Fruit fly (Drosophila melanogaster) whole organism, embryonic: ENCODE results near the gene Npc2f.
A peak's percentile ranks its signal among the peaks of the same experiment; 100 is the strongest.

ENCODE experiments used
- Atf-2 ChIP-seq: fragments of 200-800 bp; sonication (Bioruptor generic); optimal IDR thresholded peaks from 2 replicates; lab custom pipeline; 2016; ENCODE audit warnings: missing biosample characterization, missing genetic modification characterization
- B-H2 ChIP-seq: fragments of 200-800 bp; sonication (Bioruptor generic); optimal IDR thresholded peaks from 2 replicates; lab custom pipeline; 2018; ENCODE audit warnings: missing biosample characterization, mild to moderate bottlenecking, missing genetic modification characterization
- Blimp-1 ChIP-seq: fragments of 200-800 bp; sonication (Bioruptor generic); optimal IDR thresholded peaks from 3 replicates; lab custom pipeline; 2018; ENCODE audit warnings: missing biosample characterization, missing genetic modification characterization, mild to moderate bottlenecking, moderate library complexity, missing genetic modification reagents
- CG11247 ChIP-seq: fragments of 200-800 bp; sonication (Bioruptor generic); IDR thresholded peaks from 2 replicates; pipeline ENCODE4 v1.3.6; 2022; ENCODE audit warnings: missing biosample characterization, missing genetic modification characterization
- CG11504 ChIP-seq: fragments of 200-800 bp; sonication (Bioruptor generic); optimal IDR thresholded peaks from 3 replicates; lab custom pipeline; 2019; ENCODE audit warnings: missing biosample characterization, mild to moderate bottlenecking, missing genetic modification characterization, moderate library complexity
- CG1233 ChIP-seq: fragments of 200-800 bp; sonication (Bioruptor generic); optimal IDR thresholded peaks from 4 replicates; lab custom pipeline; 2018; ENCODE audit warnings: missing biosample characterization, mild to moderate bottlenecking, missing genetic modification characterization
- CG12769 ChIP-seq: fragments of 200-800 bp; sonication (Bioruptor generic); optimal IDR thresholded peaks from 2 replicates; lab custom pipeline; 2019; ENCODE audit warnings: missing biosample characterization, mild to moderate bottlenecking, missing genetic modification characterization, moderate library complexity
- CG13424 ChIP-seq: fragments of 200-800 bp; sonication (Bioruptor generic); optimal IDR thresholded peaks from 2 replicates; lab custom pipeline; 2019; ENCODE audit warnings: missing biosample characterization, mild to moderate bottlenecking, missing genetic modification characterization, moderate library complexity
- CG13775 ChIP-seq: fragments of 200-800 bp; sonication (Bioruptor generic); optimal IDR thresholded peaks from 3 replicates; lab custom pipeline; 2017; ENCODE audit warnings: missing biosample characterization, mild to moderate bottlenecking, missing genetic modification characterization
- CG14441 ChIP-seq: fragments of 200-800 bp; sonication (Bioruptor generic); IDR thresholded peaks from 2 replicates; pipeline ENCODE4 v1.3.6; 2022; ENCODE audit warnings: missing biosample characterization, missing genetic modification characterization
- CG15514 ChIP-seq: fragments of 200-800 bp; sonication (Bioruptor generic); optimal IDR thresholded peaks from 3 replicates; lab custom pipeline; 2017; ENCODE audit warnings: missing biosample characterization, missing genetic modification characterization, mild to moderate bottlenecking, moderate library complexity, missing genetic modification reagents
- CG15696 ChIP-seq: fragments of 200-800 bp; sonication (Bioruptor generic); optimal IDR thresholded peaks from 2 replicates; lab custom pipeline; 2019; ENCODE audit warnings: missing biosample characterization, mild to moderate bottlenecking, missing genetic modification characterization, moderate library complexity
- CG17359 ChIP-seq: fragments of 200-800 bp; sonication (Bioruptor generic); optimal IDR thresholded peaks from 3 replicates; lab custom pipeline; 2018; ENCODE audit warnings: missing biosample characterization, mild to moderate bottlenecking, missing genetic modification characterization, moderate library complexity
- CG17361 ChIP-seq: fragments of 200-800 bp; sonication (Bioruptor generic); IDR thresholded peaks from 3 replicates; pipeline ENCODE4 v1.3.6; 2022; ENCODE audit warnings: missing biosample characterization, missing genetic modification characterization
- CG2129 ChIP-seq: fragments of 200-800 bp; sonication (Bioruptor generic); IDR thresholded peaks from 2 replicates; pipeline ENCODE4 v1.3.6; 2022; ENCODE audit warnings: missing biosample characterization, missing genetic modification characterization; ENCODE audit not compliant: partially characterized antibody
- CG30403 ChIP-seq: fragments of 200-800 bp; sonication (Bioruptor generic); optimal IDR thresholded peaks from 3 replicates; lab custom pipeline; 2016; ENCODE audit warnings: missing biosample characterization, missing genetic modification characterization
- CG31224 ChIP-seq: fragments of 200-800 bp; sonication (Bioruptor generic); IDR thresholded peaks from 2 replicates; pipeline ENCODE4 v1.3.6; 2022; ENCODE audit warnings: missing biosample characterization, missing genetic modification characterization
- CG31441 ChIP-seq: fragments of 200-800 bp; sonication (Bioruptor generic); IDR thresholded peaks from 2 replicates; pipeline ENCODE4 v1.3.6; 2022; ENCODE audit warnings: missing biosample characterization, missing genetic modification characterization
- CG3163 ChIP-seq: fragments of 200-800 bp; sonication (Bioruptor generic); optimal IDR thresholded peaks from 3 replicates; lab custom pipeline; 2016; ENCODE audit warnings: missing biosample characterization, missing genetic modification characterization
- CG33213 ChIP-seq: fragments of 200-800 bp; sonication (Bioruptor generic); optimal IDR thresholded peaks from 3 replicates; lab custom pipeline; 2016; ENCODE audit warnings: missing biosample characterization, missing genetic modification characterization
- CG3407 ChIP-seq: fragments of 200-800 bp; sonication (Bioruptor generic); optimal IDR thresholded peaks from 2 replicates; lab custom pipeline; 2018; ENCODE audit warnings: missing biosample characterization, mild to moderate bottlenecking, missing genetic modification characterization
- CG4854 ChIP-seq: fragments of 200-800 bp; sonication (Bioruptor generic); optimal IDR thresholded peaks from 2 replicates; lab custom pipeline; 2016; ENCODE audit warnings: missing biosample characterization, missing genetic modification characterization, inconsistent platforms
- CG7963 ChIP-seq: fragments of 200-800 bp; sonication (Bioruptor generic); IDR thresholded peaks from 3 replicates; pipeline ENCODE4 v1.3.6; 2022; ENCODE audit warnings: missing biosample characterization, missing genetic modification characterization; ENCODE audit not compliant: partially characterized antibody
- CG8290 ChIP-seq, 3 experiments: fragments of 200-800 bp; sonication (Bioruptor generic); optimal IDR thresholded peaks; 2 replicates each; lab custom pipeline; 2016 to 2019; ENCODE audit warnings: missing biosample characterization in 3 of 3, missing genetic modification characterization in 3 of 3, mild to moderate bottlenecking in 2 of 3, moderate library complexity in 1 of 3
- CG8478 ChIP-seq: fragments of >200 bp; optimal IDR thresholded peaks from 2 replicates; lab custom pipeline; 2018
- CrebB ChIP-seq: fragments of 200-800 bp; sonication (Bioruptor generic); optimal IDR thresholded peaks from 3 replicates; lab custom pipeline; 2018; ENCODE audit warnings: missing biosample characterization, mild to moderate bottlenecking, missing genetic modification characterization
- D ChIP-seq, 2 experiments: fragments of 200-800 bp in 1 of 2; fragments of >200 bp in 1 of 2; sonication (Bioruptor generic) in 1 of 2; optimal IDR thresholded peaks; 2 replicates in 1 of 2; 3 replicates in 1 of 2; lab custom pipeline; 2017; ENCODE audit warnings: mild to moderate bottlenecking in 1 of 2, missing biosample characterization in 1 of 2, missing genetic modification characterization in 1 of 2, missing genetic modification reagents in 1 of 2
- Drgx ChIP-seq: fragments of 200-800 bp; sonication (Bioruptor generic); IDR thresholded peaks from 2 replicates; pipeline ENCODE4 v1.3.6; 2022; ENCODE audit warnings: missing biosample characterization, missing genetic modification characterization
- H2.0 ChIP-seq: fragments of 200-800 bp; sonication (Bioruptor generic); IDR thresholded peaks from 2 replicates; pipeline ENCODE4 v1.3.6; 2022; ENCODE audit warnings: missing biosample characterization, missing genetic modification characterization
- HHEX ChIP-seq: fragments of 200-800 bp; sonication (Bioruptor generic); optimal IDR thresholded peaks from 3 replicates; lab custom pipeline; 2017; ENCODE audit warnings: missing biosample characterization, mild to moderate bottlenecking, missing genetic modification characterization, missing genetic modification reagents
- HLHmδ ChIP-seq: fragments of 200-800 bp; sonication (Bioruptor generic); optimal IDR thresholded peaks from 2 replicates; lab custom pipeline; 2018; ENCODE audit warnings: missing biosample characterization, mild to moderate bottlenecking, missing genetic modification characterization, moderate library complexity
- HmgZ ChIP-seq: fragments of 200-800 bp; sonication (Bioruptor generic); optimal IDR thresholded peaks from 2 replicates; lab custom pipeline; 2018; ENCODE audit warnings: missing biosample characterization, mild to moderate bottlenecking, missing genetic modification characterization
- Hr39 ChIP-seq: fragments of >200 bp; optimal IDR thresholded peaks from 2 replicates; lab custom pipeline; 2017
- Lpt ChIP-seq: fragments of >200 bp; optimal IDR thresholded peaks from 2 replicates; lab custom pipeline; 2018; ENCODE audit warnings: missing biosample characterization, missing genetic modification characterization
- Med ChIP-seq: fragments of 200-800 bp; sonication (Bioruptor generic); peaks from one replicate; lab custom pipeline; 2016; ENCODE audit warnings: missing biosample characterization, missing genetic modification characterization, mild to moderate bottlenecking, inconsistent platforms, moderate library complexity
- Nf-YB ChIP-seq: fragments of 200-800 bp; sonication (Bioruptor generic); optimal IDR thresholded peaks from 3 replicates; lab custom pipeline; 2019; ENCODE audit warnings: missing biosample characterization, mild to moderate bottlenecking, missing genetic modification characterization, moderate library complexity
- NfI ChIP-seq: fragments of 200-800 bp; sonication (Bioruptor generic); optimal IDR thresholded peaks from 3 replicates; lab custom pipeline; 2018; ENCODE audit warnings: missing biosample characterization, mild to moderate bottlenecking, missing genetic modification characterization, moderate library complexity
- Side ChIP-seq: fragments of 200-800 bp; sonication (Bioruptor generic); optimal IDR thresholded peaks from 2 replicates; lab custom pipeline; 2016; ENCODE audit warnings: missing biosample characterization, missing genetic modification characterization
- ase ChIP-seq: fragments of 200-800 bp; sonication (Bioruptor generic); IDR thresholded peaks from 3 replicates; pipeline ENCODE4 v1.3.6; 2022; ENCODE audit warnings: missing biosample characterization, missing genetic modification characterization
- bcd ChIP-seq: fragments of 200-800 bp; sonication (Bioruptor generic); optimal IDR thresholded peaks from 2 replicates; lab custom pipeline; 2017; ENCODE audit warnings: missing biosample characterization, mild to moderate bottlenecking, missing genetic modification characterization
- bsh ChIP-seq, 2 experiments: fragments of 200-800 bp; sonication (Bioruptor generic); optimal IDR thresholded peaks; 2 replicates each; lab custom pipeline; 2017 to 2018; ENCODE audit warnings: mild to moderate bottlenecking in 2 of 2, missing biosample characterization in 2 of 2, missing genetic modification characterization in 2 of 2, moderate library complexity in 1 of 2
- cas ChIP-seq: fragments of 200-800 bp; sonication (Bioruptor generic); IDR thresholded peaks from 2 replicates; pipeline ENCODE4 v1.3.6; 2022; ENCODE audit warnings: missing biosample characterization, missing genetic modification characterization
- ham ChIP-seq: fragments of 200-800 bp; sonication (Bioruptor generic); IDR thresholded peaks from 2 replicates; pipeline ENCODE4 v1.3.6; 2022; ENCODE audit warnings: missing biosample characterization, missing genetic modification characterization
- lab ChIP-seq: fragments of 200-800 bp; sonication (Bioruptor generic); optimal IDR thresholded peaks from 3 replicates; lab custom pipeline; 2017; ENCODE audit warnings: missing biosample characterization, missing genetic modification characterization, mild to moderate bottlenecking, moderate library complexity, missing genetic modification reagents
- onecut ChIP-seq: fragments of 200-800 bp; sonication (Bioruptor generic); IDR thresholded peaks from 2 replicates; pipeline ENCODE4 v1.3.6; 2022; ENCODE audit warnings: missing biosample characterization, missing genetic modification characterization
- pfk ChIP-seq: fragments of 200-800 bp; sonication (Bioruptor generic); optimal IDR thresholded peaks from 2 replicates; lab custom pipeline; 2018; ENCODE audit warnings: missing biosample characterization, mild to moderate bottlenecking, missing genetic modification characterization, moderate library complexity
- sens-2 ChIP-seq: fragments of 200-800 bp; sonication (Bioruptor generic); IDR thresholded peaks from 2 replicates; pipeline ENCODE4 v1.3.6; 2022; ENCODE audit warnings: missing biosample characterization, missing genetic modification characterization
- sob ChIP-seq: fragments of 200-800 bp; sonication (Bioruptor generic); IDR thresholded peaks from 2 replicates; pipeline ENCODE4 v1.3.6; 2022; ENCODE audit warnings: missing biosample characterization, missing genetic modification characterization
- sqz ChIP-seq: fragments of 200-800 bp; sonication (Bioruptor generic); optimal IDR thresholded peaks from 3 replicates; lab custom pipeline; 2018; ENCODE audit warnings: missing biosample characterization, mild to moderate bottlenecking, missing genetic modification characterization
- trh ChIP-seq: fragments of 200-800 bp; sonication (Bioruptor generic); optimal IDR thresholded peaks from 2 replicates; lab custom pipeline; 2016; ENCODE audit warnings: missing biosample characterization, missing genetic modification characterization

The Npc2f gene

DNA sequence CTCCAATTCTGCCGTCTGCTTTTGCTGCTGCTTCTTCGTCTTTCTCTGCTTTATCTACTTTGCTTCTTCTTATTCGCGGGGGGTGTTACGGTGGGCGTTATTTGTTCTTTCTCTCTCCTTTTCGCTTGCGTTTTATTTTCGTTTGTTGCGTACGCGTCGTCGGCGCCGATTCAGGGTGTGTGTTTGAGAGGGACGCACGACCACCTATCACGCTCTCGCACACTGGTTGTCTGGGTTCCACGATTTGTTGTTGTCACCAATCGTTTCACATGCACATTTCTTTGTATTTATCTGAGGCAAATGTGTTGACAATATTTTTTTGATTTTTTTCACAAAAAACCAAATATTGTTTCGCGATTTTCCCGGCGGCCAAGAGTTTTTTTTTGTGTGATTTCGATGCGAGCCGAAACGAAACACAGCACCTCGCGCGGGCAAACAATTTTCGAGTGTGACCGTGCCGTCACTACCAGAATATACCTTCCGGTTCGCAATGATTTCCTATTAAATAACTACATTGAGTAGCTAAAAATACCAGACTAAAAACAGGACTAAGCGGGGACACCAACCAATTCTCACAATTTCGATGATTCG lies 32.3 kb upstream of the Npc2f start, which contains the start of gene Syx1A (continued):
- TF ChIP-seq sens-2: no peak
- TF ChIP-seq CG12769 (tag; lab: Kevin White, UChicago): no peak
- no peak for TF ChIP-seq cas (GFP tag; lab: Robert Waterston, UW)
- peak; percentile 23 for TF ChIP-seq Nf-YB (GFP tag; lab: Kevin White, UChicago)
- no peak for TF ChIP-seq CG31441 (GFP tag; lab: Robert Waterston, UW)
- no peak for TF ChIP-seq CG4854 (GFP tag; lab: Kevin White, UChicago)
- TF ChIP-seq CG31224 (GFP tag; lab: Robert Waterston, UW): no peak
- no peak for TF ChIP-seq Atf-2 (GFP tag; lab: Kevin White, UChicago)
- no peak for TF ChIP-seq Hr39 (lab: Kevin White, UChicago)
- no peak for TF ChIP-seq CG3407 (GFP tag; lab: Kevin White, UChicago)
- peak; percentile 80 for TF ChIP-seq CG15514 (GFP tag; lab: Kevin White, UChicago)
- TF ChIP-seq CG7963: no peak
- no peak for TF ChIP-seq CG13775 (GFP tag; lab: Kevin White, UChicago)
- no peak for TF ChIP-seq CG11247
- no peak for TF ChIP-seq CG8478 (lab: Kevin White, UChicago)
- TF ChIP-seq CG17361 (GFP tag; lab: Robert Waterston, UW): no peak
- TF ChIP-seq Drgx (GFP tag; lab: Robert Waterston, UW): no peak
- no peak for TF ChIP-seq Blimp-1 (GFP tag; lab: Kevin White, UChicago)
- TF ChIP-seq CG2129: no peak
- no peak for TF ChIP-seq onecut (GFP tag; lab: Robert Waterston, UW)
- no peak for TF ChIP-seq sob (GFP tag; lab: Robert Waterston, UW)
- TF ChIP-seq lab (GFP tag; lab: Kevin White, UChicago): peak; percentile 65
- no peak for TF ChIP-seq Lpt
- peak; percentile 77 for TF ChIP-seq CG3163
- peak; percentile 13 for TF ChIP-seq HHEX
- TF ChIP-seq bsh (GFP tag; optimal IDR thresholded peaks at IDR 0.05; lab: Kevin White, UChicago): peak in 1 of 2 experiments; percentile 36
- TF ChIP-seq CG8290 (GFP tag; optimal IDR thresholded peaks at IDR 0.05; lab: Kevin White, UChicago): peak; percentile 3
- peak in 1 of 2 experiments; percentile 75 for TF ChIP-seq CG8290 (tag; optimal IDR thresholded peaks at IDR 0.05; lab: Kevin White, UChicago)
- TF ChIP-seq HLHmδ: peak; percentile 10
- no peak for TF ChIP-seq pfk (GFP tag; lab: Kevin White, UChicago)
- TF ChIP-seq NfI (GFP tag; lab: Kevin White, UChicago): peak; percentile 29
- TF ChIP-seq Side (GFP tag; lab: Kevin White, UChicago): no peak
- no peak for TF ChIP-seq ase (GFP tag; lab: Robert Waterston, UW)
- peak; percentile 82 for TF ChIP-seq Med
- no peak for TF ChIP-seq D (optimal IDR thresholded peaks at IDR 0.05; lab: Kevin White, UChicago)
- no peak for TF ChIP-seq D (GFP tag; optimal IDR thresholded peaks at IDR 0.05; lab: Kevin White, UChicago)
- no peak for TF ChIP-seq B-H2 (GFP tag; lab: Kevin White, UChicago)
- peak; percentile 73 for TF ChIP-seq CG33213
- no peak for TF ChIP-seq bcd
- TF ChIP-seq CG15696 (tag; lab: Kevin White, UChicago): no peak
- no peak for TF ChIP-seq CG13424 (tag; lab: Kevin White, UChicago)
- TF ChIP-seq sqz (GFP tag; lab: Kevin White, UChicago): peak; percentile 72
- TF ChIP-seq CG30403: no peak
- TF ChIP-seq CG11504: peak; percentile 5
- TF ChIP-seq CG1233: peak; percentile 11
- TF ChIP-seq CG14441 (GFP tag; lab: Robert Waterston, UW): no peak
- no peak for TF ChIP-seq trh (GFP tag; lab: Kevin White, UChicago)
- TF ChIP-seq HmgZ (tag; lab: Kevin White, UChicago): peak; percentile 30
- no peak for TF ChIP-seq H2.0
- no peak for TF ChIP-seq ham
- peak; percentile 61 for TF ChIP-seq CrebB
- peak; percentile 4 for TF ChIP-seq CG17359 (tag; lab: Kevin White, UChicago)
